Fruit fly (Drosophila melanogaster) whole organism, embryonic: ENCODE data around the gene yellow-e3.

Experiments used
- insv ChIP-seq, 2 experiments: fragments of 200-800 bp; sonication (Bioruptor generic); optimal IDR thresholded peaks; 3 replicates each; lab custom pipeline; 2016 to 2018; ENCODE audit warnings: missing biosample characterization in 2 of 2, missing genetic modification characterization in 2 of 2
- nom ChIP-seq: fragments of 200-800 bp; sonication (Bioruptor generic); optimal IDR thresholded peaks from 2 replicates; lab custom pipeline; 2017; ENCODE audit warnings: missing biosample characterization, missing genetic modification characterization, mild to moderate bottlenecking, moderate library complexity, missing genetic modification reagents

dm6 chr3R:13400902-13401721 lies 3.6 kb downstream of the yellow-e3 start:
- TF ChIP-seq nom (peak; percentile 91), insv (GFP tag; optimal IDR thresholded peaks at IDR 0.05; lab: Kevin White, UChicago) (peak; percentile 6 to 47)
